Worm (Caenorhabditis elegans): ENCODE data around the gene try-5.

- no peak for TF ChIP-seq sox-4 (tag; optimal IDR thresholded peaks at IDR 0.05)
- TF ChIP-seq tbx-2 (tag; optimal IDR thresholded peaks at IDR 0.05) = no peak
- no peak for TF ChIP-seq ets-4 (tag; optimal IDR thresholded peaks at IDR 0.05)
- no peak for TF ChIP-seq ceh-48 (tag; optimal IDR thresholded peaks at IDR 0.05)
- no peak for TF ChIP-seq npax-4 (tag; optimal IDR thresholded peaks at IDR 0.05)
- TF ChIP-seq ama-1 (optimal IDR thresholded peaks at IDR 0.05) = no peak
- no peak for TF ChIP-seq pha-4 (tag; optimal IDR thresholded peaks at IDR 0.05)
- no peak for TF ChIP-seq ceh-9 (tag; optimal IDR thresholded peaks at IDR 0.05)
- TF ChIP-seq pqm-1 (tag; optimal IDR thresholded peaks at IDR 0.05) = no peak
- TF ChIP-seq unc-3 (GFP tag; conservative IDR thresholded peaks at IDR 0.05) = no peak
- no peak for TF ChIP-seq unc-3 (tag; optimal IDR thresholded peaks at IDR 0.05)
- no peak for TF ChIP-seq tbx-7 (tag; optimal IDR thresholded peaks at IDR 0.05)
These were observed 10.4 kb upstream of the try-5 start, which contains the start of gene coq-6 for ce11 chrV:9336462-9336861.

All from whole organism, late embryonic.